Worm (Caenorhabditis elegans) whole organism, L3 larva: ENCODE data around the gene clp-4.

Experiments used
- R02D3.7 ChIP-seq: fragments of 150-350 bp; optimal IDR thresholded peaks from 2 replicates; lab custom pipeline; 2014; ENCODE audit warnings: missing biosample characterization, missing genetic modification characterization
- ZK546.5 ChIP-seq: sonication (generic microtip); optimal IDR thresholded peaks from 2 replicates; lab custom pipeline; 2017; ENCODE audit warnings: missing biosample characterization, missing genetic modification characterization
- aly-2 ChIP-seq: fragments of 150-350 bp; optimal IDR thresholded peaks from 2 replicates; lab custom pipeline; 2014; ENCODE audit warnings: missing biosample characterization, missing genetic modification characterization
- ama-1 ChIP-seq: fragments of 150-350 bp; optimal IDR thresholded peaks from 2 replicates; lab custom pipeline; 2018
- ceh-16 ChIP-seq: sonication (generic microtip); optimal IDR thresholded peaks from 2 replicates; lab custom pipeline; 2017; ENCODE audit warnings: missing biosample characterization, missing genetic modification characterization
- ceh-28 ChIP-seq: fragments of 150-350 bp; optimal IDR thresholded peaks from 2 replicates; lab custom pipeline; 2014; ENCODE audit warnings: missing biosample characterization, missing genetic modification reagents, missing genetic modification characterization
- ceh-82 ChIP-seq: fragments of 150-350 bp; optimal IDR thresholded peaks from 2 replicates; lab custom pipeline; 2014; ENCODE audit warnings: missing biosample characterization, missing genetic modification characterization
- egl-27 ChIP-seq: sonication (generic microtip); optimal IDR thresholded peaks from 4 replicates; lab custom pipeline; 2017; ENCODE audit warnings: missing biosample characterization, missing genetic modification reagents, missing genetic modification characterization
- elt-1 ChIP-seq: fragments of 150-350 bp; optimal IDR thresholded peaks from 2 replicates; lab custom pipeline; 2014; ENCODE audit warnings: missing biosample characterization, missing genetic modification characterization
- elt-2 ChIP-seq: sonication (generic microtip); optimal IDR thresholded peaks from 2 replicates; lab custom pipeline; 2016; ENCODE audit warnings: missing genetic modification reagents, mild to moderate bottlenecking, missing genetic modification characterization, missing compliant biosample characterization
- eor-1 ChIP-seq, 2 experiments: fragments of 150-350 bp; optimal IDR thresholded peaks; 2 replicates each; lab custom pipeline; 2014 to 2018; ENCODE audit warnings: missing biosample characterization in 2 of 2, missing genetic modification characterization in 2 of 2
- fkh-2 ChIP-seq: fragments of 150-350 bp; optimal IDR thresholded peaks from 2 replicates; lab custom pipeline; 2014; ENCODE audit warnings: missing biosample characterization, missing genetic modification reagents, missing genetic modification characterization
- hmg-11 ChIP-seq: sonication (generic microtip); optimal IDR thresholded peaks from 2 replicates; lab custom pipeline; 2016; ENCODE audit warnings: missing genetic modification characterization, missing compliant biosample characterization
- jun-1 ChIP-seq: fragments of 150-350 bp; optimal IDR thresholded peaks from 2 replicates; lab custom pipeline; 2014; ENCODE audit warnings: missing biosample characterization, missing genetic modification reagents, missing genetic modification characterization
- lin-15B ChIP-seq: fragments of 150-350 bp; optimal IDR thresholded peaks from 2 replicates; lab custom pipeline; 2014; ENCODE audit warnings: missing biosample characterization, missing genetic modification characterization
- lin-39 ChIP-seq: fragments of 150-350 bp; optimal IDR thresholded peaks from 2 replicates; lab custom pipeline; 2018; ENCODE audit warnings: missing biosample characterization, missing genetic modification reagents, missing genetic modification characterization
- lsy-12 ChIP-seq: sonication (generic microtip); optimal IDR thresholded peaks from 2 replicates; lab custom pipeline; 2016; ENCODE audit warnings: mild to moderate bottlenecking, missing genetic modification characterization, missing compliant biosample characterization
- mml-1 ChIP-seq: fragments of 150-350 bp; sonication (generic microtip); optimal IDR thresholded peaks from 3 replicates; lab custom pipeline; 2014; ENCODE audit warnings: missing biosample characterization, missing genetic modification characterization
- nfya-1 ChIP-seq: sonication (generic microtip); optimal IDR thresholded peaks from 2 replicates; lab custom pipeline; 2017; ENCODE audit warnings: missing genetic modification characterization, mild to moderate bottlenecking, missing compliant biosample characterization, antibody characterized with exemption, moderate library complexity; ENCODE audit not compliant: insufficient read depth
- nhr-11 ChIP-seq: fragments of 150-350 bp; optimal IDR thresholded peaks from 2 replicates; lab custom pipeline; 2014; ENCODE audit warnings: missing biosample characterization, missing genetic modification characterization
- nhr-12 ChIP-seq: fragments of 150-350 bp; optimal IDR thresholded peaks from 2 replicates; lab custom pipeline; 2014; ENCODE audit warnings: missing biosample characterization, missing genetic modification characterization
- nhr-23 ChIP-seq: fragments of 150-350 bp; optimal IDR thresholded peaks from 2 replicates; lab custom pipeline; 2014; ENCODE audit warnings: missing biosample characterization, missing genetic modification reagents, missing genetic modification characterization
- nhr-237 ChIP-seq: fragments of 150-350 bp; optimal IDR thresholded peaks from 2 replicates; lab custom pipeline; 2014; ENCODE audit warnings: missing biosample characterization, missing genetic modification characterization
- nhr-28 ChIP-seq: fragments of 150-350 bp; optimal IDR thresholded peaks from 2 replicates; lab custom pipeline; 2014; ENCODE audit warnings: missing biosample characterization, missing genetic modification characterization
- nhr-43 ChIP-seq: sonication (generic microtip); optimal IDR thresholded peaks from 2 replicates; lab custom pipeline; 2016; ENCODE audit warnings: mild to moderate bottlenecking, missing genetic modification characterization, missing compliant biosample characterization; ENCODE audit not compliant: poor library complexity, severe bottlenecking
- nhr-67 ChIP-seq: fragments of 150-350 bp; optimal IDR thresholded peaks from 2 replicates; lab custom pipeline; 2014; ENCODE audit warnings: missing biosample characterization, missing genetic modification characterization
- nhr-76 ChIP-seq: fragments of 150-350 bp; sonication (generic microtip); optimal IDR thresholded peaks from 5 replicates; lab custom pipeline; 2014; ENCODE audit warnings: missing biosample characterization, missing genetic modification characterization
- nhr-77 ChIP-seq: fragments of 150-350 bp; optimal IDR thresholded peaks from 2 replicates; lab custom pipeline; 2014; ENCODE audit warnings: missing biosample characterization, missing genetic modification characterization
- pha-4 ChIP-seq: fragments of 150-350 bp; optimal IDR thresholded peaks from 2 replicates; lab custom pipeline; 2014; ENCODE audit warnings: missing biosample characterization, missing genetic modification reagents, missing genetic modification characterization
- pqm-1 ChIP-seq: fragments of 150-350 bp; optimal IDR thresholded peaks from 2 replicates; lab custom pipeline; 2017; ENCODE audit warnings: missing biosample characterization, missing genetic modification characterization, inconsistent platforms
- skn-1 ChIP-seq: fragments of 150-350 bp; optimal IDR thresholded peaks from 2 replicates; lab custom pipeline; 2014; ENCODE audit warnings: missing biosample characterization, missing genetic modification characterization
- snpc-4 ChIP-seq: fragments of 150-350 bp; optimal IDR thresholded peaks from 2 replicates; lab custom pipeline; 2014; ENCODE audit warnings: missing biosample characterization, missing genetic modification characterization
- tbx-2 ChIP-seq: sonication (generic microtip); optimal IDR thresholded peaks from 2 replicates; lab custom pipeline; 2016; ENCODE audit warnings: mild to moderate bottlenecking, missing genetic modification characterization, missing compliant biosample characterization
- unc-39 ChIP-seq: sonication (generic microtip); optimal IDR thresholded peaks from 4 replicates; lab custom pipeline; 2017; ENCODE audit warnings: missing biosample characterization, missing genetic modification characterization
- unc-62 ChIP-seq: fragments of 150-350 bp; sonication (generic microtip); optimal IDR thresholded peaks from 4 replicates; lab custom pipeline; 2014; ENCODE audit warnings: missing biosample characterization, missing genetic modification reagents, missing genetic modification characterization
- zag-1 ChIP-seq: fragments of 150-350 bp; optimal IDR thresholded peaks from 2 replicates; lab custom pipeline; 2014; ENCODE audit warnings: missing biosample characterization, missing genetic modification characterization
- ztf-11 ChIP-seq: fragments of 150-350 bp; optimal IDR thresholded peaks from 2 replicates; lab custom pipeline; 2014; ENCODE audit warnings: missing biosample characterization, missing genetic modification characterization
- ztf-4 ChIP-seq: fragments of 150-350 bp; optimal IDR thresholded peaks from 2 replicates; lab custom pipeline; 2014; ENCODE audit warnings: missing biosample characterization, missing genetic modification characterization

The clp-4 gene

ce11 chrIII:1848747-1849146 lies 30.6 kb upstream of the clp-4 start, which contains the start of gene pqn-82:
Gene pqn-82, plus strand, starts transcription at chrIII:1849047.
- TF ChIP-seq fkh-2 (no peak), nhr-23 (no peak), ztf-4 (tag; lab: Kevin White, UChicago) (no peak)

- TF ChIP-seq ceh-28 (peak; percentile 98), unc-39 (no peak), lsy-12 (tag; lab: Kevin White, UChicago) (no peak), pqm-1 (peak; percentile 4)
Observed at ce11 chrIII:1833984-1834563, 16.0 kb upstream of the clp-4 start, which contains the start of gene rexd-1. Gene rexd-1, plus strand, starts transcription at chrIII:1834513.

DNA sequence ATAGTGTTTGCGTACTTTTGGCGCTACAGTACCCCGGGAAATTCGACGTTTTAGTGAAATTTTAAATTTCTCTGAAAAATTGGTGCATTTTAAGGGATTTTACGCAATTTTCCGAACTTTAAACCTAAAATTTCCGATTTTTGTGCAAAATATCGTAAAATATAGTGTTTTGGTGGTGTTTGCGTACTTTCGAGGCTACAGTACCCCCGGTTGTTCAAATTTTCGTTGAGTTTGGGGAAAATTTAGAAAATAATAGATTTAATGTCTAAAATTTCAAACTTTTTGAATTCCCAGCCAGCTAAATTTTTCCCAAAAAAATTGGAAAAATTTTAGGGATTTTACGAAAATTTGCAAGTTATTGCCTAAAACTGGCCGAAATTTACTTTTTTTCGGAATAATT lies 14.3 kb upstream of the clp-4 start:
- TF ChIP-seq nhr-77: no peak
- TF ChIP-seq ama-1 (lab: Kevin White, UChicago): no peak
- TF ChIP-seq hmg-11 (tag; lab: Kevin White, UChicago): no peak
- no peak for TF ChIP-seq nhr-43

- no peak for TF ChIP-seq egl-27 (tag; lab: Kevin White, UChicago)
- no peak for TF ChIP-seq lin-39 (tag; lab: Kevin White, UChicago)
- TF ChIP-seq R02D3.7 (tag; lab: Kevin White, UChicago): no peak
- TF ChIP-seq skn-1 (tag; lab: Kevin White, UChicago): no peak
- TF ChIP-seq nhr-76 (tag; lab: Kevin White, UChicago): no peak
- TF ChIP-seq zag-1: no peak
- no peak for TF ChIP-seq ztf-11 (tag; lab: Kevin White, UChicago)
- no peak for TF ChIP-seq aly-2 (tag; lab: Kevin White, UChicago)
- no peak for TF ChIP-seq mml-1 (tag; lab: Kevin White, UChicago)
- TF ChIP-seq snpc-4 (tag; lab: Kevin White, UChicago): no peak
- TF ChIP-seq, all 47 proteins: peak for 0
Observed at ce11 chrIII:1831104-1831503, 13.0 kb upstream of the clp-4 start.

- TF ChIP-seq hmg-11 (tag; lab: Kevin White, UChicago): peak; percentile 84
- TF ChIP-seq nhr-11 (tag; lab: Kevin White, UChicago): no peak
- TF ChIP-seq nfya-1 (tag; lab: Kevin White, UChicago): peak; percentile 42
- TF ChIP-seq skn-1 (tag; lab: Kevin White, UChicago): no peak
- peak; percentile 11 for TF ChIP-seq elt-2
- peak; percentile 43 for TF ChIP-seq nhr-43
Observed at ce11 chrIII:1824264-1824922, 6.3 kb upstream of the clp-4 start, which contains the start of the genes pvf-1 and Y39A3CL.7. Gene pvf-1, minus strand, starts transcription at chrIII:1824314. Gene Y39A3CL.7, plus strand, starts transcription at chrIII:1824919.

ce11 chrIII:1819049-1819597 lies 1.0 kb upstream of the clp-4 start:
- TF ChIP-seq tbx-2 (tag; lab: Kevin White, UChicago) (no peak), ZK546.5 (tag; lab: Kevin White, UChicago) (no peak), nhr-23 (no peak), elt-1 (peak; percentile 22), ceh-82 (tag; lab: Kevin White, UChicago) (no peak), nhr-77 (no peak), unc-62 (GFP tag; lab: Kevin White, UChicago) (no peak), nfya-1 (tag; lab: Kevin White, UChicago) (peak; percentile 60), nhr-67 (tag; lab: Kevin White, UChicago) (no peak), nhr-237 (no peak), nhr-12 (tag; lab: Kevin White, UChicago) (no peak), unc-39 (no peak), pqm-1 (no peak), pha-4 (tag; lab: Kevin White, UChicago) (peak; percentile 52), snpc-4 (tag; lab: Kevin White, UChicago) (peak; percentile 41), lsy-12 (tag; lab: Kevin White, UChicago) (no peak), lin-39 (tag; lab: Kevin White, UChicago) (peak; percentile 35), ceh-16 (tag; lab: Kevin White, UChicago) (no peak), nhr-28 (tag; lab: Kevin White, UChicago) (no peak), jun-1 (tag; lab: Kevin White, UChicago) (no peak), hmg-11 (tag; lab: Kevin White, UChicago) (peak; percentile 65), nhr-76 (tag; lab: Kevin White, UChicago) (no peak), nhr-43 (no peak), aly-2 (tag; lab: Kevin White, UChicago) (no peak), ztf-11 (tag; lab: Kevin White, UChicago) (no peak), elt-2 (no peak), ama-1 (lab: Kevin White, UChicago) (no peak), egl-27 (tag; lab: Kevin White, UChicago) (no peak), lin-15B (peak; percentile 19), eor-1 (tag; optimal IDR thresholded peaks at IDR 0.05; lab: Kevin White, UChicago) (no peak)
